Worm (Caenorhabditis elegans) whole organism, L3 larva: Measurements from ENCODE around the gene aak-1.

Experiments used
- ceh-9 ChIP-seq: sonication (generic microtip); optimal IDR thresholded peaks from 2 replicates; lab custom pipeline; 2018; ENCODE audit warnings: missing biosample characterization, missing genetic modification characterization
- fos-1 ChIP-seq: fragments of 150-350 bp; optimal IDR thresholded peaks from 2 replicates; lab custom pipeline; 2014; ENCODE audit warnings: missing biosample characterization, missing genetic modification characterization
- nhr-76 ChIP-seq: fragments of 150-350 bp; sonication (generic microtip); optimal IDR thresholded peaks from 5 replicates; lab custom pipeline; 2014; ENCODE audit warnings: missing biosample characterization, missing genetic modification characterization
- skn-1 ChIP-seq: fragments of 150-350 bp; optimal IDR thresholded peaks from 2 replicates; lab custom pipeline; 2014; ENCODE audit warnings: missing biosample characterization, missing genetic modification characterization
- snpc-4 ChIP-seq: fragments of 150-350 bp; optimal IDR thresholded peaks from 2 replicates; lab custom pipeline; 2014; ENCODE audit warnings: missing biosample characterization, missing genetic modification characterization
- unc-62 ChIP-seq: fragments of 150-350 bp; sonication (generic microtip); optimal IDR thresholded peaks from 4 replicates; lab custom pipeline; 2014; ENCODE audit warnings: missing biosample characterization, missing genetic modification reagents, missing genetic modification characterization

- TF ChIP-seq unc-62 (GFP tag; lab: Kevin White, UChicago): no peak
- no peak for TF ChIP-seq fos-1 (tag; lab: Kevin White, UChicago)
- no peak for TF ChIP-seq nhr-76 (tag; lab: Kevin White, UChicago)
- no peak for TF ChIP-seq skn-1 (tag; lab: Kevin White, UChicago)
- no peak for TF ChIP-seq ceh-9 (tag; lab: Kevin White, UChicago)
- no peak for TF ChIP-seq snpc-4 (tag; lab: Kevin White, UChicago)
These were observed 40.5 kb upstream of the aak-1 start for ce11 chrIII:8801352-8801863.
